Worm (Caenorhabditis elegans) whole organism, L3 larva: ENCODE measurements around the gene pssy-1.
A peak's percentile ranks its signal among the peaks of the same experiment; 100 is the strongest.

Experiments
- R02D3.7 ChIP-seq: fragments of 150-350 bp; optimal IDR thresholded peaks from 2 replicates; lab custom pipeline; 2014; ENCODE audit warnings: missing biosample characterization, missing genetic modification characterization
- ZK546.5 ChIP-seq: sonication (generic microtip); optimal IDR thresholded peaks from 2 replicates; lab custom pipeline; 2017; ENCODE audit warnings: missing biosample characterization, missing genetic modification characterization
- aly-2 ChIP-seq: fragments of 150-350 bp; optimal IDR thresholded peaks from 2 replicates; lab custom pipeline; 2014; ENCODE audit warnings: missing biosample characterization, missing genetic modification characterization
- ama-1 ChIP-seq: fragments of 150-350 bp; optimal IDR thresholded peaks from 2 replicates; lab custom pipeline; 2018
- ceh-16 ChIP-seq: sonication (generic microtip); optimal IDR thresholded peaks from 2 replicates; lab custom pipeline; 2017; ENCODE audit warnings: missing biosample characterization, missing genetic modification characterization
- ceh-28 ChIP-seq: fragments of 150-350 bp; optimal IDR thresholded peaks from 2 replicates; lab custom pipeline; 2014; ENCODE audit warnings: missing biosample characterization, missing genetic modification reagents, missing genetic modification characterization
- ceh-9 ChIP-seq: sonication (generic microtip); optimal IDR thresholded peaks from 2 replicates; lab custom pipeline; 2018; ENCODE audit warnings: missing biosample characterization, missing genetic modification characterization
- daf-12 ChIP-seq: fragments of 150-350 bp; optimal IDR thresholded peaks from 2 replicates; lab custom pipeline; 2014; ENCODE audit warnings: missing biosample characterization, missing genetic modification reagents, missing genetic modification characterization
- egl-27 ChIP-seq: sonication (generic microtip); optimal IDR thresholded peaks from 4 replicates; lab custom pipeline; 2017; ENCODE audit warnings: missing biosample characterization, missing genetic modification reagents, missing genetic modification characterization
- egl-5 ChIP-seq: fragments of 150-350 bp; optimal IDR thresholded peaks from 2 replicates; lab custom pipeline; 2017; ENCODE audit warnings: missing biosample characterization, missing genetic modification reagents, missing genetic modification characterization, inconsistent platforms
- elt-1 ChIP-seq: fragments of 150-350 bp; optimal IDR thresholded peaks from 2 replicates; lab custom pipeline; 2014; ENCODE audit warnings: missing biosample characterization, missing genetic modification characterization
- elt-2 ChIP-seq: sonication (generic microtip); optimal IDR thresholded peaks from 2 replicates; lab custom pipeline; 2016; ENCODE audit warnings: missing genetic modification reagents, mild to moderate bottlenecking, missing genetic modification characterization, missing compliant biosample characterization
- elt-3 ChIP-seq, 3 experiments: fragments of 150-350 bp in 1 of 3; sonication (generic microtip) in 2 of 3; optimal IDR thresholded peaks; 2 replicates in 2 of 3; 4 replicates in 1 of 3; lab custom pipeline; 2014 to 2017; ENCODE audit warnings: missing biosample characterization in 3 of 3, missing genetic modification characterization in 3 of 3
- eor-1 ChIP-seq, 2 experiments: fragments of 150-350 bp; optimal IDR thresholded peaks; 2 replicates each; lab custom pipeline; 2014 to 2018; ENCODE audit warnings: missing biosample characterization in 2 of 2, missing genetic modification characterization in 2 of 2
- fkh-10 ChIP-seq: sonication (generic microtip); optimal IDR thresholded peaks from 2 replicates; lab custom pipeline; 2017; ENCODE audit warnings: missing biosample characterization, missing genetic modification reagents, missing genetic modification characterization
- fkh-2 ChIP-seq: fragments of 150-350 bp; optimal IDR thresholded peaks from 2 replicates; lab custom pipeline; 2014; ENCODE audit warnings: missing biosample characterization, missing genetic modification reagents, missing genetic modification characterization
- fos-1 ChIP-seq: fragments of 150-350 bp; optimal IDR thresholded peaks from 2 replicates; lab custom pipeline; 2014; ENCODE audit warnings: missing biosample characterization, missing genetic modification characterization
- hmg-11 ChIP-seq: sonication (generic microtip); optimal IDR thresholded peaks from 2 replicates; lab custom pipeline; 2016; ENCODE audit warnings: missing genetic modification characterization, missing compliant biosample characterization
- jun-1 ChIP-seq: fragments of 150-350 bp; optimal IDR thresholded peaks from 2 replicates; lab custom pipeline; 2014; ENCODE audit warnings: missing biosample characterization, missing genetic modification reagents, missing genetic modification characterization
- lin-15B ChIP-seq: fragments of 150-350 bp; optimal IDR thresholded peaks from 2 replicates; lab custom pipeline; 2014; ENCODE audit warnings: missing biosample characterization, missing genetic modification characterization
- lin-39 ChIP-seq: fragments of 150-350 bp; optimal IDR thresholded peaks from 2 replicates; lab custom pipeline; 2018; ENCODE audit warnings: missing biosample characterization, missing genetic modification reagents, missing genetic modification characterization
- lsy-12 ChIP-seq: sonication (generic microtip); optimal IDR thresholded peaks from 2 replicates; lab custom pipeline; 2016; ENCODE audit warnings: mild to moderate bottlenecking, missing genetic modification characterization, missing compliant biosample characterization
- mdl-1 ChIP-seq: fragments of 150-350 bp; optimal IDR thresholded peaks from 2 replicates; lab custom pipeline; 2014; ENCODE audit warnings: missing biosample characterization, missing genetic modification characterization
- mml-1 ChIP-seq: fragments of 150-350 bp; sonication (generic microtip); optimal IDR thresholded peaks from 3 replicates; lab custom pipeline; 2014; ENCODE audit warnings: missing biosample characterization, missing genetic modification characterization
- nfya-1 ChIP-seq: sonication (generic microtip); optimal IDR thresholded peaks from 2 replicates; lab custom pipeline; 2017; ENCODE audit warnings: missing genetic modification characterization, mild to moderate bottlenecking, missing compliant biosample characterization, antibody characterized with exemption, moderate library complexity; ENCODE audit not compliant: insufficient read depth
- nhr-11 ChIP-seq: fragments of 150-350 bp; optimal IDR thresholded peaks from 2 replicates; lab custom pipeline; 2014; ENCODE audit warnings: missing biosample characterization, missing genetic modification characterization
- nhr-12 ChIP-seq: fragments of 150-350 bp; optimal IDR thresholded peaks from 2 replicates; lab custom pipeline; 2014; ENCODE audit warnings: missing biosample characterization, missing genetic modification characterization
- nhr-23 ChIP-seq: fragments of 150-350 bp; optimal IDR thresholded peaks from 2 replicates; lab custom pipeline; 2014; ENCODE audit warnings: missing biosample characterization, missing genetic modification reagents, missing genetic modification characterization
- nhr-237 ChIP-seq: fragments of 150-350 bp; optimal IDR thresholded peaks from 2 replicates; lab custom pipeline; 2014; ENCODE audit warnings: missing biosample characterization, missing genetic modification characterization
- nhr-25 ChIP-seq: sonication (generic microtip); optimal IDR thresholded peaks from 2 replicates; lab custom pipeline; 2017; ENCODE audit warnings: missing biosample characterization, missing genetic modification characterization
- nhr-28 ChIP-seq: fragments of 150-350 bp; optimal IDR thresholded peaks from 2 replicates; lab custom pipeline; 2014; ENCODE audit warnings: missing biosample characterization, missing genetic modification characterization
- nhr-43 ChIP-seq: sonication (generic microtip); optimal IDR thresholded peaks from 2 replicates; lab custom pipeline; 2016; ENCODE audit warnings: mild to moderate bottlenecking, missing genetic modification characterization, missing compliant biosample characterization; ENCODE audit not compliant: poor library complexity, severe bottlenecking
- nhr-67 ChIP-seq: fragments of 150-350 bp; optimal IDR thresholded peaks from 2 replicates; lab custom pipeline; 2014; ENCODE audit warnings: missing biosample characterization, missing genetic modification characterization
- nhr-77 ChIP-seq: fragments of 150-350 bp; optimal IDR thresholded peaks from 2 replicates; lab custom pipeline; 2014; ENCODE audit warnings: missing biosample characterization, missing genetic modification characterization
- pha-4 ChIP-seq: fragments of 150-350 bp; optimal IDR thresholded peaks from 2 replicates; lab custom pipeline; 2014; ENCODE audit warnings: missing biosample characterization, missing genetic modification reagents, missing genetic modification characterization
- pqm-1 ChIP-seq: fragments of 150-350 bp; optimal IDR thresholded peaks from 2 replicates; lab custom pipeline; 2017; ENCODE audit warnings: missing biosample characterization, missing genetic modification characterization, inconsistent platforms
- sea-2 ChIP-seq: fragments of 150-350 bp; sonication (generic microtip); optimal IDR thresholded peaks from 4 replicates; lab custom pipeline; 2014; ENCODE audit warnings: missing biosample characterization, missing genetic modification reagents, missing genetic modification characterization
- skn-1 ChIP-seq: fragments of 150-350 bp; optimal IDR thresholded peaks from 2 replicates; lab custom pipeline; 2014; ENCODE audit warnings: missing biosample characterization, missing genetic modification characterization
- snpc-4 ChIP-seq: fragments of 150-350 bp; optimal IDR thresholded peaks from 2 replicates; lab custom pipeline; 2014; ENCODE audit warnings: missing biosample characterization, missing genetic modification characterization
- tbx-2 ChIP-seq: sonication (generic microtip); optimal IDR thresholded peaks from 2 replicates; lab custom pipeline; 2016; ENCODE audit warnings: mild to moderate bottlenecking, missing genetic modification characterization, missing compliant biosample characterization
- unc-39 ChIP-seq: sonication (generic microtip); optimal IDR thresholded peaks from 4 replicates; lab custom pipeline; 2017; ENCODE audit warnings: missing biosample characterization, missing genetic modification characterization
- unc-62 ChIP-seq: fragments of 150-350 bp; sonication (generic microtip); optimal IDR thresholded peaks from 4 replicates; lab custom pipeline; 2014; ENCODE audit warnings: missing biosample characterization, missing genetic modification reagents, missing genetic modification characterization
- zag-1 ChIP-seq: fragments of 150-350 bp; optimal IDR thresholded peaks from 2 replicates; lab custom pipeline; 2014; ENCODE audit warnings: missing biosample characterization, missing genetic modification characterization
- ztf-11 ChIP-seq: fragments of 150-350 bp; optimal IDR thresholded peaks from 2 replicates; lab custom pipeline; 2014; ENCODE audit warnings: missing biosample characterization, missing genetic modification characterization
- ztf-4 ChIP-seq: fragments of 150-350 bp; optimal IDR thresholded peaks from 2 replicates; lab custom pipeline; 2014; ENCODE audit warnings: missing biosample characterization, missing genetic modification characterization

pssy-1 gene

ce11 chrX:9932226-9932773 is 33.1 kb upstream of the pssy-1 start, which contains the start of gene tsp-21:
Gene tsp-21, plus strand, starts transcription at chrX:9932371.
- no peak for TF ChIP-seq eor-1 (tag; optimal IDR thresholded peaks at IDR 0.05; lab: Kevin White, UChicago)
- TF ChIP-seq nhr-43 (tag; lab: Kevin White, UChicago): peak; percentile 72
- no peak for TF ChIP-seq ztf-11 (tag; lab: Kevin White, UChicago)
- TF ChIP-seq sea-2 (GFP tag; lab: Kevin White, UChicago): peak; percentile 33
- TF ChIP-seq fkh-10: no peak
- TF ChIP-seq lsy-12 (tag; lab: Kevin White, UChicago): peak; percentile 64
- TF ChIP-seq nhr-28 (tag; lab: Kevin White, UChicago): no peak
- peak; percentile 41 for TF ChIP-seq elt-1 (tag; lab: Kevin White, UChicago)
- TF ChIP-seq skn-1 (tag; lab: Kevin White, UChicago): peak; percentile 66
- TF ChIP-seq daf-12 (tag; lab: Kevin White, UChicago): no peak
- no peak for TF ChIP-seq ZK546.5
- TF ChIP-seq lin-15B (tag; lab: Kevin White, UChicago): peak; percentile 50
- TF ChIP-seq elt-2: peak; percentile 80
- TF ChIP-seq pqm-1 (tag; lab: Kevin White, UChicago): peak; percentile 85
- peak; percentile 39 for TF ChIP-seq egl-5 (tag; lab: Kevin White, UChicago)
- no peak for TF ChIP-seq zag-1
- peak; percentile 84 for TF ChIP-seq egl-27 (tag; lab: Kevin White, UChicago)
- peak; percentile 24 for TF ChIP-seq unc-62 (GFP tag; lab: Kevin White, UChicago)
- peak; percentile 61 for TF ChIP-seq snpc-4
- TF ChIP-seq nhr-12 (tag; lab: Kevin White, UChicago): no peak
- TF ChIP-seq mml-1 (tag; lab: Kevin White, UChicago): no peak
- TF ChIP-seq elt-3 (tag; optimal IDR thresholded peaks at IDR 0.05; lab: Kevin White, UChicago): no peak
- peak; percentile 50 for TF ChIP-seq ama-1 (lab: Kevin White, UChicago)
- no peak for TF ChIP-seq mdl-1 (tag; lab: Kevin White, UChicago)
- peak; percentile 15 for TF ChIP-seq tbx-2
- peak; percentile 72 for TF ChIP-seq jun-1 (tag; lab: Kevin White, UChicago)
- TF ChIP-seq ztf-4 (tag; lab: Kevin White, UChicago): no peak
- TF ChIP-seq fkh-2: no peak
- peak; percentile 84 for TF ChIP-seq nfya-1
- TF ChIP-seq ceh-9: no peak
- peak; percentile 85 for TF ChIP-seq nhr-23 (tag; lab: Kevin White, UChicago)
- TF ChIP-seq nhr-25 (tag; lab: Kevin White, UChicago): peak; percentile 97
- TF ChIP-seq ceh-28 (tag; lab: Kevin White, UChicago): peak; percentile 55
- no peak for TF ChIP-seq unc-39
- no peak for TF ChIP-seq nhr-237 (tag; lab: Kevin White, UChicago)
- no peak for TF ChIP-seq R02D3.7 (tag; lab: Kevin White, UChicago)
- TF ChIP-seq hmg-11: peak; percentile 84
- no peak for TF ChIP-seq nhr-77
- peak; percentile 94 for TF ChIP-seq pha-4
- TF ChIP-seq aly-2 (tag; lab: Kevin White, UChicago): no peak
- no peak for TF ChIP-seq ceh-16 (tag; lab: Kevin White, UChicago)
- no peak for TF ChIP-seq nhr-67 (tag; lab: Kevin White, UChicago)
- peak; percentile 59 for TF ChIP-seq fos-1 (tag; lab: Kevin White, UChicago)
- TF ChIP-seq nhr-11: no peak
- TF ChIP-seq lin-39 (tag; lab: Kevin White, UChicago): peak; percentile 84
